Fruit fly (Drosophila melanogaster) whole organism, prepupa: ENCODE measurements around the gene Cf2.

Source experiments
- Blimp-1 ChIP-seq: fragments of 200-800 bp; sonication (Bioruptor generic); optimal IDR thresholded peaks from 3 replicates; lab custom pipeline; 2017; ENCODE audit warnings: missing biosample characterization, missing genetic modification characterization, mild to moderate bottlenecking, moderate library complexity, missing genetic modification reagents
- CG10631 ChIP-seq: fragments of 200-800 bp; sonication (Bioruptor generic); optimal IDR thresholded peaks from 2 replicates; lab custom pipeline; 2016; ENCODE audit warnings: missing biosample characterization, missing genetic modification characterization
- CG10669 ChIP-seq: fragments of 200-800 bp; sonication (Bioruptor generic); optimal IDR thresholded peaks from 3 replicates; lab custom pipeline; 2018; ENCODE audit warnings: missing biosample characterization, mild to moderate bottlenecking, missing genetic modification characterization, moderate library complexity
- CG11294 ChIP-seq: fragments of 200-800 bp; sonication (Bioruptor generic); IDR thresholded peaks from 2 replicates; pipeline ENCODE4 v1.3.6; 2022; ENCODE audit warnings: missing biosample characterization, missing genetic modification characterization
- CG11762 ChIP-seq: fragments of 200-800 bp; sonication (Bioruptor generic); optimal IDR thresholded peaks from 3 replicates; lab custom pipeline; 2016; ENCODE audit warnings: missing biosample characterization, missing genetic modification characterization; ENCODE audit not compliant: insufficient read depth
- CG11902 ChIP-seq: fragments of 200-800 bp; sonication (Bioruptor generic); optimal IDR thresholded peaks from 3 replicates; lab custom pipeline; 2016; ENCODE audit warnings: missing biosample characterization, missing genetic modification characterization
- CG16779 ChIP-seq: fragments of 200-800 bp; sonication (Bioruptor generic); optimal IDR thresholded peaks from 3 replicates; lab custom pipeline; 2017; ENCODE audit warnings: missing biosample characterization, mild to moderate bottlenecking, missing genetic modification characterization
- CG3032 ChIP-seq: fragments of 200-800 bp; optimal IDR thresholded peaks from 2 replicates; lab custom pipeline; 2019; ENCODE audit warnings: missing biosample characterization, mild to moderate bottlenecking, missing genetic modification characterization, moderate library complexity
- CG32006 ChIP-seq: fragments of 200-800 bp; sonication (Bioruptor generic); optimal IDR thresholded peaks from 3 replicates; lab custom pipeline; 2017; ENCODE audit warnings: missing biosample characterization, mild to moderate bottlenecking, missing genetic modification characterization
- CG34406 ChIP-seq: fragments of 200-800 bp; sonication (Bioruptor generic); optimal IDR thresholded peaks from 3 replicates; lab custom pipeline; 2016; ENCODE audit warnings: missing biosample characterization, missing genetic modification characterization
- CG3919 ChIP-seq: fragments of 200-800 bp; sonication (Bioruptor generic); optimal IDR thresholded peaks from 3 replicates; lab custom pipeline; 2016; ENCODE audit warnings: missing biosample characterization, missing genetic modification characterization
- CG4318 ChIP-seq: fragments of 200-800 bp; sonication (Bioruptor generic); optimal IDR thresholded peaks from 3 replicates; lab custom pipeline; 2017; ENCODE audit warnings: missing biosample characterization, mild to moderate bottlenecking, missing genetic modification characterization
- CG6163 ChIP-seq: fragments of 200-800 bp; sonication (Bioruptor generic); IDR thresholded peaks from 3 replicates; pipeline ENCODE4 v1.3.6; 2022; ENCODE audit warnings: missing biosample characterization, missing genetic modification characterization
- CG6276 ChIP-seq: fragments of 200-800 bp; sonication (Bioruptor generic); optimal IDR thresholded peaks from 2 replicates; lab custom pipeline; 2017; ENCODE audit warnings: missing biosample characterization, mild to moderate bottlenecking, missing genetic modification characterization
- CG6854 ChIP-seq: fragments of 200-800 bp; sonication (Bioruptor generic); optimal IDR thresholded peaks from 2 replicates; lab custom pipeline; 2017; ENCODE audit warnings: missing biosample characterization, mild to moderate bottlenecking, missing genetic modification characterization
- CG7368 ChIP-seq: fragments of 200-800 bp; sonication (Bioruptor generic); optimal IDR thresholded peaks from 3 replicates; lab custom pipeline; 2016; ENCODE audit warnings: missing biosample characterization, missing genetic modification characterization
- CG8119 ChIP-seq: fragments of 200-800 bp; sonication (Bioruptor generic); IDR thresholded peaks from 3 replicates; pipeline ENCODE4 v1.3.6; 2022; ENCODE audit warnings: missing biosample characterization, missing genetic modification characterization
- CG8319 ChIP-seq: fragments of 200-800 bp; sonication (Bioruptor generic); optimal IDR thresholded peaks from 3 replicates; lab custom pipeline; 2016; ENCODE audit warnings: missing biosample characterization, missing genetic modification characterization
- CG8632 ChIP-seq: fragments of 200-800 bp; sonication (Bioruptor generic); optimal IDR thresholded peaks from 3 replicates; lab custom pipeline; 2016; ENCODE audit warnings: missing biosample characterization, missing genetic modification characterization
- CG9139 ChIP-seq: fragments of 200-800 bp; sonication (Bioruptor generic); optimal IDR thresholded peaks from 3 replicates; lab custom pipeline; 2017; ENCODE audit warnings: missing biosample characterization, mild to moderate bottlenecking, missing genetic modification characterization
- Eip75B ChIP-seq: fragments of 200-800 bp; sonication (Bioruptor generic); optimal IDR thresholded peaks from 3 replicates; lab custom pipeline; 2016; ENCODE audit warnings: missing biosample characterization, missing genetic modification characterization
- Eip78C ChIP-seq: fragments of 200-800 bp; sonication (Bioruptor generic); peaks from one replicate; lab custom pipeline; 2016; ENCODE audit warnings: missing biosample characterization, missing genetic modification characterization
- Ets21C ChIP-seq: fragments of 200-800 bp; sonication (Bioruptor generic); optimal IDR thresholded peaks from 3 replicates; lab custom pipeline; 2016; ENCODE audit warnings: missing biosample characterization, missing genetic modification characterization
- Ets96B ChIP-seq: fragments of 200-800 bp; optimal IDR thresholded peaks from 2 replicates; lab custom pipeline; 2019; ENCODE audit warnings: missing biosample characterization, mild to moderate bottlenecking, missing genetic modification characterization, moderate library complexity
- Gug ChIP-seq: fragments of 200-800 bp; sonication (Bioruptor generic); IDR thresholded peaks from 2 replicates; pipeline ENCODE4 v1.3.6; 2022; ENCODE audit warnings: missing biosample characterization, missing genetic modification characterization
- Hr38 ChIP-seq: sonication (Bioruptor generic); optimal IDR thresholded peaks from 2 replicates; lab custom pipeline; 2016; ENCODE audit warnings: missing biosample characterization, missing genetic modification characterization
- Hr39 ChIP-seq: fragments of 200-800 bp; sonication (Bioruptor generic); optimal IDR thresholded peaks from 2 replicates; lab custom pipeline; 2016; ENCODE audit warnings: missing biosample characterization, missing genetic modification characterization
- Hr4 ChIP-seq: fragments of 200-800 bp; sonication (Bioruptor generic); optimal IDR thresholded peaks from 3 replicates; lab custom pipeline; 2016; ENCODE audit warnings: missing biosample characterization, missing genetic modification characterization
- Lpt ChIP-seq: fragments of 200-800 bp; sonication (Bioruptor generic); optimal IDR thresholded peaks from 3 replicates; lab custom pipeline; 2016; ENCODE audit warnings: missing biosample characterization, missing genetic modification characterization
- Smox ChIP-seq: fragments of 200-800 bp; sonication (Bioruptor generic); optimal IDR thresholded peaks from 3 replicates; lab custom pipeline; 2016; ENCODE audit warnings: missing biosample characterization, missing genetic modification characterization
- Sox14 ChIP-seq: fragments of 200-800 bp; sonication (Bioruptor generic); optimal IDR thresholded peaks from 3 replicates; lab custom pipeline; 2016; ENCODE audit warnings: missing biosample characterization, missing genetic modification characterization
- Sox15 ChIP-seq: fragments of 200-800 bp; sonication (Bioruptor generic); optimal IDR thresholded peaks from 3 replicates; lab custom pipeline; 2016; ENCODE audit warnings: missing biosample characterization, missing genetic modification characterization
- achi ChIP-seq: fragments of 200-800 bp; sonication (Bioruptor generic); optimal IDR thresholded peaks from 3 replicates; lab custom pipeline; 2016; ENCODE audit warnings: missing biosample characterization, missing genetic modification characterization
- acj6 ChIP-seq: fragments of 200-800 bp; sonication (Bioruptor generic); optimal IDR thresholded peaks from 3 replicates; lab custom pipeline; 2016; ENCODE audit warnings: missing biosample characterization, missing genetic modification characterization
- cyc ChIP-seq: fragments of 200-800 bp; sonication (Bioruptor generic); optimal IDR thresholded peaks from 3 replicates; lab custom pipeline; 2016; ENCODE audit warnings: missing biosample characterization, missing genetic modification characterization
- dsx ChIP-seq: fragments of 200-800 bp; optimal IDR thresholded peaks from 3 replicates; lab custom pipeline; 2019; ENCODE audit warnings: missing biosample characterization, mild to moderate bottlenecking, missing genetic modification characterization, moderate library complexity; ENCODE audit not compliant: poor library complexity, severe bottlenecking
- esn ChIP-seq: fragments of 200-800 bp; sonication (Bioruptor generic); optimal IDR thresholded peaks from 2 replicates; lab custom pipeline; 2016; ENCODE audit warnings: missing biosample characterization, mild to moderate bottlenecking, missing genetic modification characterization, moderate library complexity
- fd59A ChIP-seq: fragments of 200-800 bp; sonication (Bioruptor generic); optimal IDR thresholded peaks from 2 replicates; lab custom pipeline; 2017; ENCODE audit warnings: missing biosample characterization, mild to moderate bottlenecking, missing genetic modification characterization, missing genetic modification reagents
- fd85E ChIP-seq: fragments of 200-800 bp; sonication (Bioruptor generic); optimal IDR thresholded peaks from 3 replicates; lab custom pipeline; 2016; ENCODE audit warnings: missing biosample characterization, missing genetic modification characterization
- fkh ChIP-seq: fragments of 200-800 bp; sonication (Bioruptor generic); optimal IDR thresholded peaks from 3 replicates; lab custom pipeline; 2017; ENCODE audit warnings: missing biosample characterization, mild to moderate bottlenecking, missing genetic modification characterization, moderate library complexity
- lz ChIP-seq: fragments of 200-800 bp; sonication (Bioruptor generic); optimal IDR thresholded peaks from 3 replicates; lab custom pipeline; 2016; ENCODE audit warnings: missing biosample characterization, missing genetic modification characterization
- pdm3 ChIP-seq: fragments of 200-800 bp; sonication (Bioruptor generic); optimal IDR thresholded peaks from 3 replicates; lab custom pipeline; 2016; ENCODE audit warnings: missing biosample characterization, missing genetic modification characterization
- salr ChIP-seq, 2 experiments: fragments of 200-800 bp; sonication (Bioruptor generic); optimal IDR thresholded peaks; 3 replicates each; lab custom pipeline; 2016 to 2018; ENCODE audit warnings: missing biosample characterization in 2 of 2, missing genetic modification characterization in 2 of 2, mild to moderate bottlenecking in 1 of 2
- spab ChIP-seq: fragments of 200-800 bp; sonication (Bioruptor generic); optimal IDR thresholded peaks from 2 replicates; lab custom pipeline; 2017; ENCODE audit warnings: missing biosample characterization, mild to moderate bottlenecking, missing genetic modification characterization, missing genetic modification reagents

The Cf2 gene

DNA sequence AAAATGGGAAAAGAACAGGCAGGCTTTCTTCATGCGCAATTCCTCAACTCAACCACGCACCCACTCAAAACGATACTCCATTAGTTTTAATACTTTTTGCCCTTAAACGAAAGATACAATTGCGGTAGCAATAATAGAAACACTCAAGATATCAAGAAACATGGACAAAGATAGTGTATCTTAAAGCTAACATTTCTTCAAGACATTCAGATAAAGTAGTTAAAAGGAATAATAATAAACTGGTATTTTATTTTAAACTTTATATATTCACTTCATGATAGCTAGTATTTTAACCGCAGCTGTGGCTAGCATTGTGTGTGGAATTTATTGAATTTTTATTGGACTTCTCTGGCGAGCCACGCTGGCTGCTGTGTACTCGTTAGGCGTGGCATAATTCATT lies 26.8 kb downstream of the Cf2 start (continued):
- TF ChIP-seq CG6276 (no peak), Hr39 (GFP tag; lab: Kevin White, UChicago) (no peak), Lpt (GFP tag; lab: Kevin White, UChicago) (no peak), salr (GFP tag; optimal IDR thresholded peaks at IDR 0.05; lab: Kevin White, UChicago) (no peak), CG9139 (GFP tag; lab: Kevin White, UChicago) (no peak), spab (GFP tag; lab: Kevin White, UChicago) (no peak), Hr38 (GFP tag; lab: Kevin White, UChicago) (no peak), CG8119 (GFP tag; lab: Robert Waterston, UW) (no peak), CG10631 (GFP tag; lab: Kevin White, UChicago) (peak; percentile 12), lz (no peak), CG34406 (GFP tag; lab: Kevin White, UChicago) (no peak), fkh (GFP tag; lab: Kevin White, UChicago) (no peak), Sox15 (GFP tag; lab: Kevin White, UChicago) (no peak), CG16779 (no peak), CG11902 (GFP tag; lab: Kevin White, UChicago) (no peak)

dm6 chr2L:4854822-4855221 lies 28.1 kb downstream of the Cf2 start:
- TF ChIP-seq CG3032 (tag; lab: Kevin White, UChicago) (no peak), CG10669 (GFP tag; lab: Kevin White, UChicago) (no peak)

DNA sequence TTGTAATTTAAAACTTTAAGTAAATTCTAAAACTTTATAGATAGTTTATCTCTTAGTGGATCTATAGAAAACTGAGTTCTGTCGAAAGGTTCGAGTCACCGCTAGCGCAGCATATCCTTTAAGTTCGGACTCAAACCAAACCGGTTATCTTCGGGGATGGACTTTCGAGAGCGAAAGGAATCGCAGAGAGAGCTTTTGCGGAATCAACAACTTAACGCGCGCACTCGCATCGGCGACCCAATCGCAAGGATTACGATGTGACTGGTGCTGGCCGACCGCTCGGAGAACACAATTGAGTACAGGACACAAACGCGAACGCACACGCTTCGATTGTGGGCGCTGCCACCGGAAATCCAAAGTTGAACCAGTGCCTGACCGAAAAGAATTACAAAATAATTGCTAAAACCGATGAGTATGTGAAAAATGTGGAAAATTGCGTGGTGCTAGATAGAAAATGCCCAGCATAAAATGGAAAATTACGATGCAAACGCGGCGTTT lies 30.3 kb downstream of the Cf2 start, which contains the start of gene smog:
Gene smog (plus strand): TSS at position 260 of the 498 bp plus-strand sequence.
- no peak for TF ChIP-seq Ets96B (tag; lab: Kevin White, UChicago)
- no peak for TF ChIP-seq CG9139 (GFP tag; lab: Kevin White, UChicago)

DNA sequence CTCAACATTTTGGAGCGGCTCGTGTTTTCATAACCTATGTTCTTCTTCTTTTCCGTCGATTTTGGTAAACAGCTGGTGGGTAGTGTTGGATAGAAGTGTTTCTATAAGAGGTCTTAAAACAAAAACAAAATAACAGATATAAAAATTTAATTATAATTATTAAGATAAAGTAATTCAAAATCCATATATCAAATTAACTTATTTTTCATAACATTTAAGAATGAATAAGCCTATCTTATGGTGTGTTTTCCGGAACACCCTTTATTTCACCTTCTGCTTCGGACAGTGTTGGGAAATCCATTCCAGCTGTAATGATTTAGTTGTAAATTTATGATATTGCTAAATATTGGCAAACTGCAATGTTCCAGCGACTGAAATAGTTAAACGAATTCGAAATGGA lies 32.6 kb downstream of the Cf2 start, which contains the start of the genes mRpS2 and Mon1:
Gene mRpS2 (minus strand): TSS at position 64 of the 400 bp plus-strand sequence.
Gene Mon1 (plus strand): TSS at position 286 of the 400 bp plus-strand sequence.
- TF ChIP-seq acj6 (GFP tag; lab: Kevin White, UChicago) (peak; percentile 93), dsx (peak; percentile 85), CG8632 (peak; percentile 89), CG32006 (GFP tag; lab: Kevin White, UChicago) (peak; percentile 92), CG6854 (GFP tag; lab: Kevin White, UChicago) (peak; percentile 58), Ets21C (GFP tag; lab: Kevin White, UChicago) (peak; percentile 82), Eip78C (GFP tag; lab: Kevin White, UChicago) (peak; percentile 94), Smox (peak; percentile 85), cyc (GFP tag; lab: Kevin White, UChicago) (peak; percentile 93), fd85E (GFP tag; lab: Kevin White, UChicago) (peak; percentile 68), Eip75B (GFP tag; lab: Kevin White, UChicago) (peak; percentile 87), CG6163 (peak; percentile 94), Ets96B (tag; lab: Kevin White, UChicago) (peak; percentile 91), Sox15 (GFP tag; lab: Kevin White, UChicago) (peak; percentile 89), achi (GFP tag; lab: Kevin White, UChicago) (peak; percentile 92), Lpt (GFP tag; lab: Kevin White, UChicago) (peak; percentile 91), CG8319 (GFP tag; lab: Kevin White, UChicago) (peak; percentile 90), Hr4 (GFP tag; lab: Kevin White, UChicago) (peak; percentile 89), pdm3 (GFP tag; lab: Kevin White, UChicago) (peak; percentile 91), Blimp-1 (GFP tag; lab: Kevin White, UChicago) (peak; percentile 79), CG11294 (GFP tag; lab: Robert Waterston, UW) (peak; percentile 93), CG16779 (no peak), Hr39 (GFP tag; lab: Kevin White, UChicago) (peak; percentile 90), Gug (GFP tag; lab: Robert Waterston, UW) (peak; percentile 95), Sox14 (peak; percentile 86), CG4318 (no peak), salr (GFP tag; optimal IDR thresholded peaks at IDR 0.05; lab: Kevin White, UChicago) (peak; percentile 83 to 87), CG11762 (GFP tag; lab: Kevin White, UChicago) (peak; percentile 92), Hr38 (GFP tag; lab: Kevin White, UChicago) (peak; percentile 29), CG6276 (no peak), CG3919 (GFP tag; lab: Kevin White, UChicago) (peak; percentile 95), CG10669 (GFP tag; lab: Kevin White, UChicago) (peak; percentile 98), esn (GFP tag; lab: Kevin White, UChicago) (peak; percentile 95), CG7368 (GFP tag; lab: Kevin White, UChicago) (peak; percentile 91), fd59A (GFP tag; lab: Kevin White, UChicago) (peak; percentile 70), CG10631 (GFP tag; lab: Kevin White, UChicago) (peak; percentile 97)
